Worm (Caenorhabditis elegans) whole organism, L1 larva: Measurements from ENCODE around the gene gpa-4.

Experiments used
- ceh-82 ChIP-seq, 3 experiments: fragments of 150-350 bp in 1 of 3; sonication (generic microtip) in 2 of 3; optimal IDR thresholded peaks; 2 replicates each; lab custom pipeline; 2014 to 2017; ENCODE audit warnings: missing biosample characterization in 3 of 3, missing genetic modification characterization in 3 of 3
- lsy-2 ChIP-seq, 2 experiments: fragments of 150-350 bp; optimal IDR thresholded peaks; 2 replicates each; lab custom pipeline; 2014; ENCODE audit warnings: missing biosample characterization in 2 of 2, missing genetic modification characterization in 2 of 2
- mdl-1 ChIP-seq, 2 experiments: fragments of 150-350 bp; optimal IDR thresholded peaks; 2 replicates each; lab custom pipeline; 2014 to 2017; ENCODE audit warnings: missing biosample characterization in 2 of 2, missing genetic modification characterization in 2 of 2, inconsistent platforms in 1 of 2
- nhr-237 ChIP-seq: fragments of 150-350 bp; optimal IDR thresholded peaks from 2 replicates; lab custom pipeline; 2014; ENCODE audit warnings: missing biosample characterization, missing genetic modification characterization
- rnt-1 ChIP-seq: sonication (generic microtip); optimal IDR thresholded peaks from 2 replicates; lab custom pipeline; 2016; ENCODE audit warnings: mild to moderate bottlenecking, missing genetic modification characterization, moderate library complexity, missing compliant biosample characterization
- tlp-1 ChIP-seq: fragments of 150-350 bp; optimal IDR thresholded peaks from 2 replicates; lab custom pipeline; 2014; ENCODE audit warnings: missing biosample characterization, missing genetic modification characterization
- ztf-4 ChIP-seq: fragments of 150-350 bp; optimal IDR thresholded peaks from 2 replicates; lab custom pipeline; 2014; ENCODE audit warnings: missing biosample characterization, missing genetic modification characterization

- TF ChIP-seq tlp-1 (tag; lab: Kevin White, UChicago) (no peak), nhr-237 (tag; lab: Kevin White, UChicago) (no peak), ztf-4 (tag; lab: Kevin White, UChicago) (no peak), mdl-1 (tag; optimal IDR thresholded peaks at IDR 0.05; lab: Kevin White, UChicago) (no peak), rnt-1 (tag; lab: Kevin White, UChicago) (no peak), lsy-2 (tag; optimal IDR thresholded peaks at IDR 0.05; lab: Kevin White, UChicago) (no peak), ceh-82 (tag; optimal IDR thresholded peaks at IDR 0.05; lab: Kevin White, UChicago) (no peak)
Measured at ce11 chrIV:454816-455215, 53.3 kb downstream of the gpa-4 start, which contains the start of the genes Y66H1A.8 and M04G7.5.
